Worm (Caenorhabditis elegans) whole organism, L2 larva: Measurements from ENCODE around the gene C49F8.14.
A peak's percentile ranks its signal among the peaks of the same experiment; 100 is the strongest.

Experiments
- C34F6.9 ChIP-seq: fragments of 150-350 bp; optimal IDR thresholded peaks from 2 replicates; lab custom pipeline; 2014; ENCODE audit warnings: missing biosample characterization, missing genetic modification characterization
- F13H6.1 ChIP-seq: sonication (generic microtip); optimal IDR thresholded peaks from 2 replicates; lab custom pipeline; 2016; ENCODE audit warnings: missing genetic modification characterization, missing compliant biosample characterization
- R02D3.7 ChIP-seq: fragments of 150-350 bp; optimal IDR thresholded peaks from 2 replicates; lab custom pipeline; 2014; ENCODE audit warnings: missing biosample characterization, missing genetic modification characterization
- Y55F3AM.14 ChIP-seq: fragments of 200-800 bp; sonication (Bioruptor generic); optimal IDR thresholded peaks from 2 replicates; lab custom pipeline; 2018; ENCODE audit warnings: mild to moderate bottlenecking, missing genetic modification characterization, missing compliant biosample characterization
- ZK546.5 ChIP-seq: sonication (generic microtip); optimal IDR thresholded peaks from 2 replicates; lab custom pipeline; 2017; ENCODE audit warnings: missing biosample characterization, missing genetic modification characterization
- alr-1 ChIP-seq: fragments of 150-350 bp; optimal IDR thresholded peaks from 2 replicates; lab custom pipeline; 2014; ENCODE audit warnings: missing biosample characterization, missing genetic modification characterization
- aly-2 ChIP-seq: fragments of 150-350 bp; optimal IDR thresholded peaks from 2 replicates; lab custom pipeline; 2014; ENCODE audit warnings: missing biosample characterization, missing genetic modification characterization
- blmp-1 ChIP-seq: sonication (generic microtip); optimal IDR thresholded peaks from 2 replicates; lab custom pipeline; 2017; ENCODE audit warnings: missing genetic modification characterization, mild to moderate bottlenecking, missing compliant biosample characterization, antibody characterized with exemption, moderate library complexity; ENCODE audit not compliant: insufficient read depth
- ceh-16 ChIP-seq: fragments of 150-350 bp; optimal IDR thresholded peaks from 2 replicates; lab custom pipeline; 2014; ENCODE audit warnings: missing biosample characterization, missing genetic modification characterization
- ceh-82 ChIP-seq: fragments of 150-350 bp; optimal IDR thresholded peaks from 2 replicates; lab custom pipeline; 2014; ENCODE audit warnings: missing biosample characterization, missing genetic modification characterization
- crh-2 ChIP-seq: sonication (generic microtip); optimal IDR thresholded peaks from 2 replicates; lab custom pipeline; 2017; ENCODE audit warnings: missing biosample characterization, missing genetic modification characterization
- dmd-4 ChIP-seq: sonication (generic microtip); optimal IDR thresholded peaks from 2 replicates; lab custom pipeline; 2017; ENCODE audit warnings: missing biosample characterization, missing genetic modification characterization
- egl-27 ChIP-seq: sonication (generic microtip); optimal IDR thresholded peaks from 3 replicates; lab custom pipeline; 2017; ENCODE audit warnings: missing biosample characterization, missing genetic modification reagents, missing genetic modification characterization
- elt-1 ChIP-seq: fragments of 150-350 bp; optimal IDR thresholded peaks from 2 replicates; lab custom pipeline; 2014; ENCODE audit warnings: missing biosample characterization, missing genetic modification characterization
- elt-3 ChIP-seq: sonication (generic microtip); optimal IDR thresholded peaks from 2 replicates; lab custom pipeline; 2017; ENCODE audit warnings: missing biosample characterization, missing genetic modification characterization
- fos-1 ChIP-seq: fragments of 150-350 bp; optimal IDR thresholded peaks from 2 replicates; lab custom pipeline; 2014; ENCODE audit warnings: missing biosample characterization, missing genetic modification characterization
- gmeb-1 ChIP-seq: fragments of 150-350 bp; optimal IDR thresholded peaks from 2 replicates; lab custom pipeline; 2014; ENCODE audit warnings: missing biosample characterization, missing genetic modification characterization
- lin-11 ChIP-seq: fragments of 150-350 bp; sonication (generic microtip); optimal IDR thresholded peaks from 2 replicates; lab custom pipeline; 2014; ENCODE audit warnings: missing biosample characterization, missing genetic modification characterization, inconsistent platforms, mixed read lengths
- lin-13 ChIP-seq: fragments of 150-350 bp; optimal IDR thresholded peaks from 2 replicates; lab custom pipeline; 2014; ENCODE audit warnings: missing biosample characterization, missing genetic modification reagents, missing genetic modification characterization
- lin-39 ChIP-seq: fragments of 150-350 bp; optimal IDR thresholded peaks from 2 replicates; lab custom pipeline; 2014; ENCODE audit warnings: missing biosample characterization, missing genetic modification reagents, missing genetic modification characterization
- lsy-2 ChIP-seq, 2 experiments: fragments of 150-350 bp in 1 of 2; sonication (generic microtip) in 1 of 2; optimal IDR thresholded peaks; 2 replicates each; lab custom pipeline; 2014 to 2017; ENCODE audit warnings: missing biosample characterization in 2 of 2, missing genetic modification characterization in 2 of 2
- mbf-1 ChIP-seq: sonication (generic microtip); optimal IDR thresholded peaks from 2 replicates; lab custom pipeline; 2017; ENCODE audit warnings: missing biosample characterization, missing genetic modification characterization
- mdl-1 ChIP-seq, 2 experiments: fragments of 150-350 bp in 1 of 2; sonication (generic microtip) in 1 of 2; optimal IDR thresholded peaks; 2 replicates each; lab custom pipeline; 2017; ENCODE audit warnings: missing biosample characterization in 2 of 2, missing genetic modification characterization in 2 of 2
- nhr-10 ChIP-seq: sonication (generic microtip); optimal IDR thresholded peaks from 2 replicates; lab custom pipeline; 2017; ENCODE audit warnings: missing biosample characterization, missing genetic modification characterization
- nhr-11 ChIP-seq: fragments of 150-350 bp; optimal IDR thresholded peaks from 2 replicates; lab custom pipeline; 2014; ENCODE audit warnings: missing biosample characterization, missing genetic modification characterization
- nhr-12 ChIP-seq: fragments of 150-350 bp; optimal IDR thresholded peaks from 2 replicates; lab custom pipeline; 2014; ENCODE audit warnings: missing biosample characterization, missing genetic modification characterization
- nhr-129 ChIP-seq: fragments of 150-350 bp; optimal IDR thresholded peaks from 2 replicates; lab custom pipeline; 2014; ENCODE audit warnings: missing biosample characterization, missing genetic modification characterization
- nhr-21 ChIP-seq: fragments of 150-350 bp; optimal IDR thresholded peaks from 2 replicates; lab custom pipeline; 2014; ENCODE audit warnings: missing biosample characterization, missing genetic modification characterization
- nhr-23 ChIP-seq: fragments of 150-350 bp; optimal IDR thresholded peaks from 2 replicates; lab custom pipeline; 2014; ENCODE audit warnings: missing biosample characterization, missing genetic modification reagents, missing genetic modification characterization
- nhr-237 ChIP-seq: fragments of 150-350 bp; optimal IDR thresholded peaks from 2 replicates; lab custom pipeline; 2014; ENCODE audit warnings: missing biosample characterization, missing genetic modification characterization
- nhr-25 ChIP-seq: fragments of 150-350 bp; sonication (generic microtip); optimal IDR thresholded peaks from 3 replicates; lab custom pipeline; 2014; ENCODE audit warnings: missing biosample characterization, missing genetic modification characterization
- nhr-6 ChIP-seq: fragments of 150-350 bp; optimal IDR thresholded peaks from 2 replicates; lab custom pipeline; 2014; ENCODE audit warnings: missing biosample characterization, missing genetic modification characterization
- nhr-77 ChIP-seq: fragments of 150-350 bp; optimal IDR thresholded peaks from 2 replicates; lab custom pipeline; 2014; ENCODE audit warnings: missing biosample characterization, missing genetic modification characterization
- sem-4 ChIP-seq: fragments of 150-350 bp; optimal IDR thresholded peaks from 2 replicates; lab custom pipeline; 2014; ENCODE audit warnings: missing biosample characterization, missing genetic modification reagents, missing genetic modification characterization
- skn-1 ChIP-seq: sonication (generic microtip); optimal IDR thresholded peaks from 2 replicates; lab custom pipeline; 2017; ENCODE audit warnings: missing biosample characterization, missing genetic modification characterization
- sma-3 ChIP-seq: sonication (generic microtip); optimal IDR thresholded peaks from 2 replicates; lab custom pipeline; 2016; ENCODE audit warnings: missing genetic modification reagents, missing genetic modification characterization, missing compliant biosample characterization
- sma-9 ChIP-seq, 2 experiments: fragments of 150-350 bp in 1 of 2; sonication (generic microtip) in 1 of 2; optimal IDR thresholded peaks; 2 replicates each; lab custom pipeline; 2014 to 2016; ENCODE audit warnings: missing genetic modification characterization in 2 of 2, mild to moderate bottlenecking in 1 of 2, missing biosample characterization in 1 of 2, missing compliant biosample characterization in 1 of 2, missing genetic modification reagents in 1 of 2, moderate library complexity in 1 of 2
- snpc-4 ChIP-seq: fragments of 150-350 bp; optimal IDR thresholded peaks from 2 replicates; lab custom pipeline; 2014; ENCODE audit warnings: missing biosample characterization, missing genetic modification characterization
- unc-39 ChIP-seq: fragments of 150-350 bp; optimal IDR thresholded peaks from 2 replicates; lab custom pipeline; 2014; ENCODE audit warnings: missing biosample characterization, missing genetic modification characterization
- unc-55 ChIP-seq: fragments of 150-350 bp; sonication (generic microtip); optimal IDR thresholded peaks from 3 replicates; lab custom pipeline; 2014; ENCODE audit warnings: missing biosample characterization, missing genetic modification reagents, missing genetic modification characterization
- unc-62 ChIP-seq: fragments of 150-350 bp; optimal IDR thresholded peaks from 2 replicates; lab custom pipeline; 2014; ENCODE audit warnings: missing biosample characterization, missing genetic modification reagents, missing genetic modification characterization
- zag-1 ChIP-seq: fragments of 150-350 bp; optimal IDR thresholded peaks from 2 replicates; lab custom pipeline; 2014; ENCODE audit warnings: missing biosample characterization, missing genetic modification characterization
- ztf-1 ChIP-seq: fragments of 200-800 bp; sonication (Bioruptor generic); conservative IDR thresholded peaks from 2 replicates; pipeline ENCODE4 v1.3.6; 2022; ENCODE audit warnings: missing genetic modification characterization, missing compliant biosample characterization
- ztf-11 ChIP-seq: sonication (generic microtip); optimal IDR thresholded peaks from 2 replicates; lab custom pipeline; 2017; ENCODE audit warnings: missing biosample characterization, missing genetic modification characterization
- ztf-4 ChIP-seq: fragments of 150-350 bp; optimal IDR thresholded peaks from 2 replicates; lab custom pipeline; 2014; ENCODE audit warnings: missing biosample characterization, missing genetic modification characterization

The C49F8.14 gene

DNA sequence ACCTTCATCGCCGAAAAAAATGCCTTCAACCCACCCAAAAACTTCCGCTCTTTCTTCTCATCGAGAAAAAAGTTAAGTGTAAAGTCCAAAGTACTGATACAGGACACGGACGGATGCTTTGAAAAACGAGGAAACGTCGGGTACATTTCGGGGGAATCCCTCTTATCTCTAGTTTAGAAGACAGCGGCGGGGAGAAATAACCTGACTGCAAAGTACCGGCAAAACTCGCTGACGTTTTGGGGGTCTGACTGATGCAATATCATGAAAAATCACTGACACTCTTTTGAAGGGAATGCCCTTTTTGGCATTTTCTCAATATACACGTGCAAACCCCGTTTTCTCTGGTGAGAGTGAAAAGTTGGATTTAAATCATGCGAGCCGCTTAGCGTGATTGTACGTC, 20.3 kb downstream of the C49F8.14 start:
- TF ChIP-seq Y55F3AM.14 (GFP tag; lab: Kevin White, UChicago) (peak; percentile 54), elt-3 (tag; lab: Kevin White, UChicago) (no peak), snpc-4 (tag; lab: Kevin White, UChicago) (no peak), nhr-25 (tag; lab: Kevin White, UChicago) (peak; percentile 86), F13H6.1 (tag; lab: Kevin White, UChicago) (peak; percentile 86), unc-39 (tag; lab: Kevin White, UChicago) (no peak), sem-4 (tag; lab: Kevin White, UChicago) (peak; percentile 73), lin-13 (peak; percentile 46), nhr-10 (tag; lab: Kevin White, UChicago) (no peak), blmp-1 (tag; lab: Kevin White, UChicago) (peak; percentile 83), nhr-129 (peak; percentile 88), unc-62 (GFP tag; lab: Kevin White, UChicago) (no peak), nhr-6 (peak; percentile 29), skn-1 (tag; lab: Kevin White, UChicago) (no peak), fos-1 (peak; percentile 83), mbf-1 (no peak), ztf-4 (tag; lab: Kevin White, UChicago) (peak; percentile 34), egl-27 (tag; lab: Kevin White, UChicago) (peak; percentile 77), ztf-1 (no peak), C34F6.9 (no peak), crh-2 (tag; lab: Kevin White, UChicago) (peak; percentile 82), nhr-21 (tag; lab: Kevin White, UChicago) (peak; percentile 93), sma-3 (GFP tag; lab: Kevin White, UChicago) (peak; percentile 84), mdl-1 (tag; optimal IDR thresholded peaks at IDR 0.05; lab: Kevin White, UChicago) (peak; percentile 71 to 84), sma-9 (GFP tag; optimal IDR thresholded peaks at IDR 0.05; lab: Kevin White, UChicago) (peak; percentile 99), sma-9 (tag; optimal IDR thresholded peaks at IDR 0.05; lab: Kevin White, UChicago) (no peak), lsy-2 (tag; optimal IDR thresholded peaks at IDR 0.05; lab: Kevin White, UChicago) (peak in 1 of 2 experiments; percentile 59), lin-11 (peak; percentile 11), ZK546.5 (tag; lab: Kevin White, UChicago) (no peak), gmeb-1 (tag; lab: Kevin White, UChicago) (peak; percentile 2)

DNA sequence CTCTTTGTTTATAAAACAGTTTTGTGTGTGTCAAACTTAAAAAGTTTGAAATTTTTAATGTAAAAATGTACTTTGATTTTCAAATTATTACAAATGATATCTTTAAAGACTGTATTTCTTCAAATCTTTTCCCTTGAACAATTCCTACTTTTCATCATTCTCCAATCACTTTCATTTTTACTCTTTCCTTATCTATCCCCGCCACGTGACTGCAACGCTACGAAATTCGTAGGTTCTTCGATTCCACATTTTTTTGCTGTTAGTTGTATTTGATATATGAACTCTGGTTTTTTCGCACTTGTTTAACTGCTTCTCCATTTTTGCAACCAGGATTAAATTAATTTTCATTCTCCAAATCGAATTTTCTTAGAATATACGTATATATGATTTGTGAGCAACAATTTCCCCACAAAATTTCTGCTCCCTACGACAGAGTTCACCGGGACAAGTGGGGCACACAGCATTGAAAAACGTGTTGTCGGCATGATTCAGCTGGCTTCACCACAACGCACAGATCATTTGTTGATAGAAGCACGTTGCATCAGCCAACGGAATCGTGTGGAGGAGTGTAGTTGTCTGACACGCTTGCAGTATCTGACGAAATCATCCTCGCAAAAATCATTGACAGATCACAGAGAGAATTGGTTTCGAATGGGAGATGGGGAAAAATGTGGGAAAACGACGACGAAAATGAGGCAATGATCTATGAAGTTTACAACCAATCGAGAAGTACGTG, 21.9 kb downstream of the C49F8.14 start:
- TF ChIP-seq skn-1 (tag; lab: Kevin White, UChicago) (no peak), nhr-10 (tag; lab: Kevin White, UChicago) (no peak), elt-3 (tag; lab: Kevin White, UChicago) (no peak), crh-2 (tag; lab: Kevin White, UChicago) (peak; percentile 4), egl-27 (tag; lab: Kevin White, UChicago) (peak; percentile 24), ceh-16 (tag; lab: Kevin White, UChicago) (no peak), snpc-4 (tag; lab: Kevin White, UChicago) (no peak), ZK546.5 (tag; lab: Kevin White, UChicago) (no peak), nhr-12 (tag; lab: Kevin White, UChicago) (no peak), lin-39 (tag; lab: Kevin White, UChicago) (no peak), nhr-23 (no peak), lsy-2 (tag; optimal IDR thresholded peaks at IDR 0.05; lab: Kevin White, UChicago) (peak in 1 of 2 experiments; percentile 34), sma-9 (GFP tag; optimal IDR thresholded peaks at IDR 0.05; lab: Kevin White, UChicago) (peak; percentile 91), sma-9 (tag; optimal IDR thresholded peaks at IDR 0.05; lab: Kevin White, UChicago) (no peak), unc-39 (tag; lab: Kevin White, UChicago) (no peak), unc-62 (GFP tag; lab: Kevin White, UChicago) (no peak), nhr-25 (tag; lab: Kevin White, UChicago) (peak; percentile 73), alr-1 (tag; lab: Kevin White, UChicago) (no peak), aly-2 (tag; lab: Kevin White, UChicago) (no peak), ztf-11 (tag; lab: Kevin White, UChicago) (no peak), nhr-129 (peak; percentile 95), lin-11 (no peak), nhr-6 (peak; percentile 38), sem-4 (tag; lab: Kevin White, UChicago) (peak; percentile 5), mdl-1 (tag; optimal IDR thresholded peaks at IDR 0.05; lab: Kevin White, UChicago) (peak in 1 of 2 experiments; percentile 11), mbf-1 (no peak), C34F6.9 (no peak), lin-13 (no peak), F13H6.1 (tag; lab: Kevin White, UChicago) (peak; percentile 78), unc-55 (GFP tag; lab: Kevin White, UChicago) (no peak), ceh-82 (tag; lab: Kevin White, UChicago) (no peak), R02D3.7 (tag; lab: Kevin White, UChicago) (no peak), nhr-237 (no peak), nhr-11 (no peak), Y55F3AM.14 (GFP tag; lab: Kevin White, UChicago) (peak; percentile 45), ztf-4 (tag; lab: Kevin White, UChicago) (no peak), blmp-1 (tag; lab: Kevin White, UChicago) (peak; percentile 97), elt-1 (tag; lab: Kevin White, UChicago) (no peak), nhr-21 (tag; lab: Kevin White, UChicago) (peak; percentile 84), dmd-4 (tag; lab: Kevin White, UChicago) (no peak), fos-1 (peak; percentile 59), nhr-77 (tag; lab: Kevin White, UChicago) (no peak), gmeb-1 (tag; lab: Kevin White, UChicago) (no peak), zag-1 (tag; lab: Kevin White, UChicago) (no peak)
